Worm (Caenorhabditis elegans) whole organism, L2 larva: ENCODE results near the gene clp-10.

Experiments used
- ama-1 ChIP-seq: fragments of 150-350 bp; optimal IDR thresholded peaks from 2 replicates; lab custom pipeline; 2018; ENCODE audit warnings: inconsistent platforms
- dmd-4 ChIP-seq: sonication (generic microtip); optimal IDR thresholded peaks from 2 replicates; lab custom pipeline; 2017; ENCODE audit warnings: missing biosample characterization, missing genetic modification characterization
- lin-39 ChIP-seq: fragments of 150-350 bp; optimal IDR thresholded peaks from 2 replicates; lab custom pipeline; 2014; ENCODE audit warnings: missing biosample characterization, missing genetic modification reagents, missing genetic modification characterization
- mdl-1 ChIP-seq, 2 experiments: fragments of 150-350 bp in 1 of 2; sonication (generic microtip) in 1 of 2; optimal IDR thresholded peaks; 2 replicates each; lab custom pipeline; 2017; ENCODE audit warnings: missing biosample characterization in 2 of 2, missing genetic modification characterization in 2 of 2
- nhr-77 ChIP-seq: fragments of 150-350 bp; optimal IDR thresholded peaks from 2 replicates; lab custom pipeline; 2014; ENCODE audit warnings: missing biosample characterization, missing genetic modification characterization
- unc-62 ChIP-seq: fragments of 150-350 bp; optimal IDR thresholded peaks from 2 replicates; lab custom pipeline; 2014; ENCODE audit warnings: missing biosample characterization, missing genetic modification reagents, missing genetic modification characterization
- ztf-4 ChIP-seq: fragments of 150-350 bp; optimal IDR thresholded peaks from 2 replicates; lab custom pipeline; 2014; ENCODE audit warnings: missing biosample characterization, missing genetic modification characterization

ce11 chrIII:25582-25996, 12.4 kb downstream of the clp-10 start:
- TF ChIP-seq ztf-4 (tag; lab: Kevin White, UChicago) (peak; percentile 47), ama-1 (lab: Kevin White, UChicago) (no peak), mdl-1 (tag; optimal IDR thresholded peaks at IDR 0.05; lab: Kevin White, UChicago) (peak; percentile 72 to 85), dmd-4 (tag; lab: Kevin White, UChicago) (no peak), lin-39 (no peak), unc-62 (GFP tag; lab: Kevin White, UChicago) (no peak), nhr-77 (tag; lab: Kevin White, UChicago) (no peak)
